Worm (Caenorhabditis elegans) whole organism, L3 larva: ENCODE measurements around the gene col-87.

ENCODE experiments used
- ama-1 ChIP-seq: fragments of 150-350 bp; optimal IDR thresholded peaks from 2 replicates; lab custom pipeline; 2018
- elt-3 ChIP-seq, 3 experiments: fragments of 150-350 bp in 1 of 3; sonication (generic microtip) in 2 of 3; optimal IDR thresholded peaks; 2 replicates in 2 of 3; 4 replicates in 1 of 3; lab custom pipeline; 2014 to 2017; ENCODE audit warnings: missing biosample characterization in 3 of 3, missing genetic modification characterization in 3 of 3
- fos-1 ChIP-seq: fragments of 150-350 bp; optimal IDR thresholded peaks from 2 replicates; lab custom pipeline; 2014; ENCODE audit warnings: missing biosample characterization, missing genetic modification characterization
- nhr-12 ChIP-seq: fragments of 150-350 bp; optimal IDR thresholded peaks from 2 replicates; lab custom pipeline; 2014; ENCODE audit warnings: missing biosample characterization, missing genetic modification characterization
- nhr-25 ChIP-seq: sonication (generic microtip); optimal IDR thresholded peaks from 2 replicates; lab custom pipeline; 2017; ENCODE audit warnings: missing biosample characterization, missing genetic modification characterization
- skn-1 ChIP-seq: fragments of 150-350 bp; optimal IDR thresholded peaks from 2 replicates; lab custom pipeline; 2014; ENCODE audit warnings: missing biosample characterization, missing genetic modification characterization
- ztf-11 ChIP-seq: fragments of 150-350 bp; optimal IDR thresholded peaks from 2 replicates; lab custom pipeline; 2014; ENCODE audit warnings: missing biosample characterization, missing genetic modification characterization

- TF ChIP-seq skn-1 (no peak), elt-3 (tag; optimal IDR thresholded peaks at IDR 0.05; lab: Kevin White, UChicago) (no peak), nhr-25 (tag; lab: Kevin White, UChicago) (no peak), fos-1 (no peak), ztf-11 (tag; lab: Kevin White, UChicago) (no peak), nhr-12 (tag; lab: Kevin White, UChicago) (no peak), ama-1 (lab: Kevin White, UChicago) (no peak)
These were observed 25.9 kb downstream of the col-87 start, which contains the start of gene xrn-1 for ce11 chrII:14068607-14069006.
